Worm (Caenorhabditis elegans): ENCODE results near the gene C04A11.5.
A peak's percentile ranks its signal among the peaks of the same experiment; 100 is the strongest.

C04A11.5 gene

DNA sequence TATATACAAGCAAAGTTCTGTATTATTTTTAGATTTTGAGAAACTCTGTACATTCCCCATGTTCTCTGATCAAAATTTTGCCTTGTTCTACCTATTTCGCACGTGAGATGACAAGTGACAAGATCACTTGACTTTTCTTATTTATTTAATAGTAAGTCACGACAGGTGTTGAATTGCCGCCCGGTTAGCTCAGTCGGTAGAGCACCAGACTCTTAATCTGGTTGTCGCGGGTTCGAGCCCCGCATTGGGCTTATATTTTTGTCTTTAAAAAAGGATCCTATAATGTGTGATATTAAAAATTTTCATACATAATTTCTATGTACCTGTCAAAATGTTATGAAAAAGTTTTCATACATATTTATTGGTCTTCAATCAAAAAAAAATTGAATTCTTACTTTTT is 50.3 kb downstream of the C04A11.5 start (continued):
- TF ChIP-seq vab-7 (GFP tag; IDR thresholded peaks at IDR 0.05) (peak; percentile 67; the same call in 1 of the 2 replicates), zip-2 (tag; optimal IDR thresholded peaks at IDR 0.05) (no peak)
